Worm (Caenorhabditis elegans) whole organism, L1 larva: ENCODE measurements around the gene bcl-7.

Source experiments
- C04F5.9 ChIP-seq: sonication (generic microtip); optimal IDR thresholded peaks from 2 replicates; lab custom pipeline; 2016; ENCODE audit warnings: missing genetic modification characterization, missing compliant biosample characterization
- C34B4.2 ChIP-seq: sonication (generic microtip); optimal IDR thresholded peaks from 2 replicates; lab custom pipeline; 2017; ENCODE audit warnings: mild to moderate bottlenecking, missing genetic modification characterization, missing compliant biosample characterization
- F16B12.6 ChIP-seq: fragments of 150-350 bp; optimal IDR thresholded peaks from 2 replicates; lab custom pipeline; 2014; ENCODE audit warnings: missing biosample characterization, missing genetic modification characterization
- alr-1 ChIP-seq: fragments of 200-800 bp; sonication (Bioruptor generic); optimal IDR thresholded peaks from 2 replicates; lab custom pipeline; 2018; ENCODE audit warnings: borderline replicate concordance, mild to moderate bottlenecking, missing genetic modification characterization, missing compliant biosample characterization
- aly-2 ChIP-seq: fragments of 150-350 bp; optimal IDR thresholded peaks from 2 replicates; lab custom pipeline; 2014; ENCODE audit warnings: missing biosample characterization, missing genetic modification characterization
- ceh-63 ChIP-seq: fragments of 200-800 bp; sonication (Bioruptor generic); optimal IDR thresholded peaks from 2 replicates; lab custom pipeline; 2018; ENCODE audit warnings: mild to moderate bottlenecking, missing genetic modification characterization, missing compliant biosample characterization
- ceh-8 ChIP-seq: fragments of 200-800 bp; sonication (Bioruptor generic); optimal IDR thresholded peaks from 2 replicates; lab custom pipeline; 2018; ENCODE audit warnings: mild to moderate bottlenecking, missing genetic modification characterization, moderate library complexity, missing compliant biosample characterization
- ceh-88 ChIP-seq: fragments of 200-800 bp; sonication (Bioruptor generic); IDR thresholded peaks from 2 replicates; pipeline ENCODE4 v1.3.6; 2022; ENCODE audit warnings: missing genetic modification characterization, missing compliant biosample characterization
- ces-1 ChIP-seq: fragments of 150-350 bp; optimal IDR thresholded peaks from 2 replicates; lab custom pipeline; 2014; ENCODE audit warnings: missing biosample characterization, missing genetic modification reagents, missing genetic modification characterization
- dpl-1 ChIP-seq, 3 experiments: fragments of 150-350 bp in 2 of 3; sonication (generic microtip) in 1 of 3; optimal IDR thresholded peaks; 2 replicates each; lab custom pipeline; 2014 to 2017; ENCODE audit warnings: missing biosample characterization in 3 of 3, missing genetic modification characterization in 3 of 3, missing genetic modification reagents in 3 of 3
- dsc-1 ChIP-seq: sonication (generic microtip); optimal IDR thresholded peaks from 2 replicates; lab custom pipeline; 2016; ENCODE audit warnings: mild to moderate bottlenecking, missing genetic modification characterization, missing compliant biosample characterization
- efl-1 ChIP-seq, 4 experiments: fragments of 150-350 bp; optimal IDR thresholded peaks in 3 of 4; peaks in 1 of 4; 1 replicate in 1 of 4; 2 replicates in 3 of 4; lab custom pipeline; 2014; ENCODE audit warnings: missing biosample characterization in 2 of 4, missing genetic modification characterization in 2 of 4, missing genetic modification reagents in 2 of 4
- efl-3 ChIP-seq: fragments of 200-800 bp; sonication (Bioruptor generic); optimal IDR thresholded peaks from 2 replicates; lab custom pipeline; 2018; ENCODE audit warnings: mild to moderate bottlenecking, missing genetic modification characterization, missing compliant biosample characterization
- egl-13 ChIP-seq: sonication (generic microtip); optimal IDR thresholded peaks from 2 replicates; lab custom pipeline; 2016; ENCODE audit warnings: missing genotype, missing genetic modification reagents, missing genetic modification characterization, missing compliant biosample characterization
- egl-27 ChIP-seq, 2 experiments: fragments of 150-350 bp in 1 of 2; sonication (generic microtip); optimal IDR thresholded peaks; 3 replicates each; lab custom pipeline; 2017 to 2018; ENCODE audit warnings: missing biosample characterization in 2 of 2, missing genetic modification characterization in 2 of 2, missing genetic modification reagents in 2 of 2
- elt-3 ChIP-seq, 6 experiments: fragments of 150-350 bp in 1 of 6; sonication (generic microtip); optimal IDR thresholded peaks; 2 replicates each; lab custom pipeline; 2017 to 2018; ENCODE audit warnings: missing biosample characterization in 6 of 6, missing genetic modification characterization in 6 of 6, inconsistent platforms in 1 of 6
- ets-5 ChIP-seq: fragments of 200-800 bp; sonication (Bioruptor generic); IDR thresholded peaks from 2 replicates; pipeline ENCODE4 v1.3.6; 2022; ENCODE audit warnings: missing genetic modification characterization, missing compliant biosample characterization
- fkh-4 ChIP-seq: sonication (generic microtip); optimal IDR thresholded peaks from 2 replicates; lab custom pipeline; 2016; ENCODE audit warnings: missing compliant biosample characterization, missing genetic modification characterization, borderline replicate concordance
- fkh-8 ChIP-seq: sonication (generic microtip); optimal IDR thresholded peaks from 2 replicates; lab custom pipeline; 2016; ENCODE audit warnings: mild to moderate bottlenecking, missing genetic modification characterization, missing compliant biosample characterization
- hlh-4 ChIP-seq: sonication (generic microtip); optimal IDR thresholded peaks from 2 replicates; lab custom pipeline; 2016; ENCODE audit warnings: mild to moderate bottlenecking, missing genetic modification characterization, missing compliant biosample characterization
- hpl-2 ChIP-seq: fragments of 150-350 bp; optimal IDR thresholded peaks from 2 replicates; lab custom pipeline; 2014; ENCODE audit warnings: missing biosample characterization, missing genetic modification reagents, missing genetic modification characterization
- isw-1 ChIP-seq: fragments of 200-800 bp; sonication (Bioruptor generic); IDR thresholded peaks from 2 replicates; pipeline ENCODE4 v1.3.6; 2022; ENCODE audit warnings: missing genetic modification characterization, missing compliant biosample characterization
- lin-13 ChIP-seq: fragments of 150-350 bp; optimal IDR thresholded peaks from 2 replicates; lab custom pipeline; 2014; ENCODE audit warnings: missing biosample characterization, missing genetic modification reagents, missing genetic modification characterization
- lin-14 ChIP-seq: fragments of 200-800 bp; sonication (Bioruptor generic); optimal IDR thresholded peaks from 2 replicates; lab custom pipeline; 2018; ENCODE audit warnings: mild to moderate bottlenecking, missing genetic modification characterization, moderate library complexity, missing compliant biosample characterization
- lin-15B ChIP-seq: fragments of 150-350 bp; sonication (generic microtip); optimal IDR thresholded peaks from 3 replicates; lab custom pipeline; 2014; ENCODE audit warnings: missing biosample characterization, missing genetic modification characterization
- lin-39 ChIP-seq: fragments of 150-350 bp; optimal IDR thresholded peaks from 2 replicates; lab custom pipeline; 2014; ENCODE audit warnings: missing biosample characterization, missing genetic modification reagents, missing genetic modification characterization
- lsy-2 ChIP-seq, 2 experiments: fragments of 150-350 bp; optimal IDR thresholded peaks; 2 replicates each; lab custom pipeline; 2014; ENCODE audit warnings: missing biosample characterization in 2 of 2, missing genetic modification characterization in 2 of 2
- mef-2 ChIP-seq: fragments of 150-350 bp; optimal IDR thresholded peaks from 2 replicates; lab custom pipeline; 2014; ENCODE audit warnings: missing biosample characterization, missing genetic modification characterization
- nhr-12 ChIP-seq: sonication (generic microtip); optimal IDR thresholded peaks from 2 replicates; lab custom pipeline; 2017; ENCODE audit warnings: missing biosample characterization, missing genetic modification characterization
- nhr-19 ChIP-seq: fragments of 200-800 bp; sonication (Bioruptor generic); conservative IDR thresholded peaks from 2 replicates; pipeline ENCODE4 v1.3.6; 2022; ENCODE audit warnings: missing genetic modification characterization, missing compliant biosample characterization
- nhr-20 ChIP-seq: sonication (generic microtip); optimal IDR thresholded peaks from 2 replicates; lab custom pipeline; 2016; ENCODE audit warnings: mild to moderate bottlenecking, missing genetic modification characterization, missing compliant biosample characterization
- nhr-237 ChIP-seq: fragments of 150-350 bp; optimal IDR thresholded peaks from 2 replicates; lab custom pipeline; 2014; ENCODE audit warnings: missing biosample characterization, missing genetic modification characterization
- nhr-28 ChIP-seq: fragments of 150-350 bp; optimal IDR thresholded peaks from 2 replicates; lab custom pipeline; 2014; ENCODE audit warnings: missing biosample characterization, missing genetic modification characterization
- nhr-71 ChIP-seq: sonication (generic microtip); optimal IDR thresholded peaks from 2 replicates; lab custom pipeline; 2016; ENCODE audit warnings: mild to moderate bottlenecking, missing genetic modification characterization, moderate library complexity, missing compliant biosample characterization
- nhr-76 ChIP-seq: sonication (generic microtip); optimal IDR thresholded peaks from 2 replicates; lab custom pipeline; 2017; ENCODE audit warnings: missing biosample characterization, missing genetic modification characterization
- nhr-84 ChIP-seq: sonication (generic microtip); optimal IDR thresholded peaks from 2 replicates; lab custom pipeline; 2017; ENCODE audit warnings: missing biosample characterization, missing genetic modification characterization
- nhr-85 ChIP-seq: sonication (generic microtip); peaks from one replicate; lab custom pipeline; 2016; ENCODE audit warnings: missing genetic modification characterization, inconsistent platforms, missing compliant biosample characterization
- nhr-90 ChIP-seq: sonication (generic microtip); optimal IDR thresholded peaks from 2 replicates; lab custom pipeline; 2016; ENCODE audit warnings: mild to moderate bottlenecking, missing genetic modification characterization, missing compliant biosample characterization; ENCODE audit not compliant: poor library complexity
- pqm-1 ChIP-seq: sonication (generic microtip); optimal IDR thresholded peaks from 3 replicates; lab custom pipeline; 2017; ENCODE audit warnings: missing biosample characterization, missing genetic modification characterization
- rnt-1 ChIP-seq: sonication (generic microtip); optimal IDR thresholded peaks from 2 replicates; lab custom pipeline; 2016; ENCODE audit warnings: mild to moderate bottlenecking, missing genetic modification characterization, moderate library complexity, missing compliant biosample characterization
- snpc-4 ChIP-seq: fragments of 150-350 bp; optimal IDR thresholded peaks from 2 replicates; lab custom pipeline; 2014; ENCODE audit warnings: missing biosample characterization, missing genetic modification characterization
- sptf-1 ChIP-seq: fragments of 150-350 bp; optimal IDR thresholded peaks from 2 replicates; lab custom pipeline; 2014; ENCODE audit warnings: missing biosample characterization, missing genetic modification characterization
- sup-37 ChIP-seq: fragments of 200-800 bp; sonication (Bioruptor generic); optimal IDR thresholded peaks from 2 replicates; lab custom pipeline; 2018; ENCODE audit warnings: mild to moderate bottlenecking, missing genetic modification characterization, missing compliant biosample characterization
- swsn-7 ChIP-seq: sonication (generic microtip); optimal IDR thresholded peaks from 2 replicates; lab custom pipeline; 2016; ENCODE audit warnings: missing genetic modification characterization, missing compliant biosample characterization
- tlp-1 ChIP-seq: fragments of 150-350 bp; optimal IDR thresholded peaks from 2 replicates; lab custom pipeline; 2014; ENCODE audit warnings: missing biosample characterization, missing genetic modification characterization
- unc-130 ChIP-seq: fragments of 150-350 bp; optimal IDR thresholded peaks from 2 replicates; lab custom pipeline; 2017; ENCODE audit warnings: missing biosample characterization, missing genetic modification characterization, inconsistent platforms
- unc-30 ChIP-seq: sonication (generic microtip); optimal IDR thresholded peaks from 2 replicates; lab custom pipeline; 2017; ENCODE audit warnings: missing biosample characterization, missing genetic modification characterization
- unc-62 ChIP-seq: fragments of 150-350 bp; optimal IDR thresholded peaks from 2 replicates; lab custom pipeline; 2014; ENCODE audit warnings: missing biosample characterization, missing genetic modification reagents, missing genetic modification characterization
- unc-98 ChIP-seq: fragments of 200-800 bp; sonication (Bioruptor generic); IDR thresholded peaks from 2 replicates; pipeline ENCODE4 v1.3.6; 2022; ENCODE audit warnings: missing genetic modification characterization, missing compliant biosample characterization
- vab-15 ChIP-seq: sonication (generic microtip); optimal IDR thresholded peaks from 2 replicates; lab custom pipeline; 2017; ENCODE audit warnings: missing genotype, mild to moderate bottlenecking, missing genetic modification characterization, missing compliant biosample characterization
- zag-1 ChIP-seq: fragments of 150-350 bp; optimal IDR thresholded peaks from 2 replicates; lab custom pipeline; 2014; ENCODE audit warnings: missing biosample characterization, missing genetic modification characterization
- ztf-11 ChIP-seq, 2 experiments: sonication (generic microtip); optimal IDR thresholded peaks; 2 replicates each; lab custom pipeline; 2016 to 2017; ENCODE audit warnings: missing genetic modification characterization in 2 of 2, missing biosample characterization in 1 of 2, missing compliant biosample characterization in 1 of 2
- ztf-4 ChIP-seq: fragments of 150-350 bp; optimal IDR thresholded peaks from 2 replicates; lab custom pipeline; 2014; ENCODE audit warnings: missing biosample characterization, missing genetic modification characterization

Gene bcl-7

ce11 chrIII:5925724-5926123, at the start of gene bcl-7, which contains the start of gene dnc-2:
Gene bcl-7, plus strand, starts transcription at chrIII:5926086.
Gene dnc-2, minus strand, starts transcription at chrIII:5925756.
- TF ChIP-seq ets-5 (GFP tag; lab: Robert Waterston, UW) (no peak), lin-14 (GFP tag; lab: Kevin White, UChicago) (peak; percentile 89), nhr-237 (no peak), tlp-1 (tag; lab: Kevin White, UChicago) (no peak), snpc-4 (tag; lab: Kevin White, UChicago) (no peak), sptf-1 (no peak), ceh-63 (GFP tag; lab: Kevin White, UChicago) (no peak), fkh-8 (tag; lab: Kevin White, UChicago) (no peak), C34B4.2 (tag; lab: Kevin White, UChicago) (no peak), sup-37 (no peak), hpl-2 (no peak), ces-1 (GFP tag; lab: Kevin White, UChicago) (no peak), isw-1 (no peak; the same call in 1 of the 2 replicates), nhr-90 (tag; lab: Kevin White, UChicago) (peak; percentile 31), nhr-76 (no peak), lin-15B (peak; percentile 58), nhr-84 (tag; lab: Kevin White, UChicago) (no peak), zag-1 (no peak), egl-27 (tag; optimal IDR thresholded peaks at IDR 0.05; lab: Kevin White, UChicago) (no peak), lin-39 (tag; lab: Kevin White, UChicago) (no peak), ceh-8 (GFP tag; lab: Kevin White, UChicago) (no peak), lsy-2 (tag; optimal IDR thresholded peaks at IDR 0.05; lab: Kevin White, UChicago) (peak; percentile 56 to 78), unc-62 (GFP tag; lab: Kevin White, UChicago) (no peak), alr-1 (tag; lab: Kevin White, UChicago) (no peak), dpl-1 (GFP tag; optimal IDR thresholded peaks at IDR 0.05; lab: Kevin White, UChicago) (peak; percentile 29 to 71 (median 53)), mef-2 (tag; lab: Kevin White, UChicago) (no peak), unc-30 (tag; lab: Kevin White, UChicago) (no peak), ztf-11 (tag; optimal IDR thresholded peaks at IDR 0.05; lab: Kevin White, UChicago) (no peak), C04F5.9 (tag; lab: Kevin White, UChicago) (peak; percentile 2), nhr-19 (peak; percentile 51), ceh-88 (no peak), rnt-1 (peak; percentile 66), aly-2 (no peak), nhr-85 (tag; lab: Kevin White, UChicago) (no peak), nhr-28 (no peak), dsc-1 (tag; lab: Kevin White, UChicago) (peak; percentile 60), efl-1 (optimal IDR thresholded peaks at IDR 0.05; lab: Kevin White, UChicago) (peak; percentile 70 to 79), efl-1 (GFP tag; optimal IDR thresholded peaks at IDR 0.05 in 1 of 2; lab: Kevin White, UChicago) (peak; percentile 66 to 92), fkh-4 (no peak), egl-13 (tag; lab: Kevin White, UChicago) (no peak), ztf-4 (tag; lab: Kevin White, UChicago) (no peak), swsn-7 (tag; lab: Kevin White, UChicago) (peak; percentile 63), F16B12.6 (tag; lab: Kevin White, UChicago) (peak; percentile 45), nhr-20 (tag; lab: Kevin White, UChicago) (peak; percentile 65), unc-98 (GFP tag; lab: Robert Waterston, UW) (no peak), hlh-4 (tag; lab: Kevin White, UChicago) (no peak), nhr-12 (tag; lab: Kevin White, UChicago) (no peak), unc-130 (tag; lab: Kevin White, UChicago) (no peak), vab-15 (tag; lab: Kevin White, UChicago) (no peak), pqm-1 (no peak), efl-3 (no peak), elt-3 (tag; optimal IDR thresholded peaks at IDR 0.05; lab: Kevin White, UChicago) (peak in 2 of 6 experiments; percentile 18 to 36), lin-13 (GFP tag; lab: Kevin White, UChicago) (peak; percentile 8), nhr-71 (tag; lab: Kevin White, UChicago) (peak; percentile 69)
